Worm (Caenorhabditis elegans): ENCODE results near the gene Y105C5A.508.

The Y105C5A.508 gene

DNA sequence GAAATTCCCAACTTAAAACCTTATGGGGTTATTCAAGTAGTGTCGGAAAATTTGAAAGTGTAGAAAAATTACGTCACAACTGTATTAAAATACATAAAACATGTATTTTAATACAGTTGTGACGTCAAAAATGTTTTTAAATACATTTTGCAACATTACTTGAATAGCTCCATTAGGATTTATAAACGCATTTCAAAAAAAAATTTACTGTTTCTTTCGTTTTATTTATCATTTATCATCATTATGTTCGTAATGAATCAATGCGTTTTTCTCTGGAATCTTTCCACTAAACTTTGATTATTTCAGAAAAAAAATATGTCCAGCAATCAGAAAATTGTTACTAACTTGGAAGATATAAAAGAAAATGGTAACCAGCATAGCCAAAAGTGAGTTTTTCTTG lies at the start of gene Y105C5A.508:
Gene Y105C5A.508, plus strand, starts transcription at position 301 of the 400 bp plus-strand sequence.
- TF ChIP-seq ceh-13 (GFP tag; optimal IDR thresholded peaks at IDR 0.05) (no peak), tra-4 (tag; optimal IDR thresholded peaks at IDR 0.05) (no peak), ceh-36 (tag; optimal IDR thresholded peaks at IDR 0.05) (no peak), hmbx-1 (tag; optimal IDR thresholded peaks at IDR 0.05) (no peak), scrt-1 (GFP tag; IDR thresholded peaks at IDR 0.05) (no peak)

ce11 chrIV:15537338-15537737 lies 46.4 kb upstream of the Y105C5A.508 start:
- no peak for TF ChIP-seq sea-1 (GFP tag; conservative IDR thresholded peaks at IDR 0.05)
- no peak for TF ChIP-seq hmg-4 (GFP tag; optimal IDR thresholded peaks at IDR 0.05)
- TF ChIP-seq scrt-1 (GFP tag; IDR thresholded peaks at IDR 0.05), result no peak
- TF ChIP-seq hnd-1 (tag; optimal IDR thresholded peaks at IDR 0.05), result no peak
- TF ChIP-seq pes-1 (GFP tag; IDR thresholded peaks at IDR 0.05), result no peak
- TF ChIP-seq ama-1 (optimal IDR thresholded peaks at IDR 0.05), result no peak
- TF ChIP-seq B0310.2 (tag; optimal IDR thresholded peaks at IDR 0.05), result no peak

- TF ChIP-seq aly-1 (tag; optimal IDR thresholded peaks at IDR 0.05), result no peak
- TF ChIP-seq ceh-13 (GFP tag; optimal IDR thresholded peaks at IDR 0.05), result no peak
- no peak for TF ChIP-seq ets-7 (tag; optimal IDR thresholded peaks at IDR 0.05)
- no peak for TF ChIP-seq hmbx-1 (tag; optimal IDR thresholded peaks at IDR 0.05)
- no peak for TF ChIP-seq tbx-11 (GFP tag; IDR thresholded peaks at IDR 0.05)
- TF ChIP-seq tra-4 (tag; optimal IDR thresholded peaks at IDR 0.05), result no peak
- TF ChIP-seq ceh-36 (tag; optimal IDR thresholded peaks at IDR 0.05), result no peak
- no peak for TF ChIP-seq hnd-1 (tag; optimal IDR thresholded peaks at IDR 0.05)
- no peak for TF ChIP-seq pes-1 (GFP tag; IDR thresholded peaks at IDR 0.05)
- no peak for TF ChIP-seq ama-1 (optimal IDR thresholded peaks at IDR 0.05)
Observed at ce11 chrIV:15539447-15539994, 44.2 kb upstream of the Y105C5A.508 start, which contains the start of gene Y73F8A.35. Gene Y73F8A.35 (minus strand): TSS chrIV:15539944.

DNA sequence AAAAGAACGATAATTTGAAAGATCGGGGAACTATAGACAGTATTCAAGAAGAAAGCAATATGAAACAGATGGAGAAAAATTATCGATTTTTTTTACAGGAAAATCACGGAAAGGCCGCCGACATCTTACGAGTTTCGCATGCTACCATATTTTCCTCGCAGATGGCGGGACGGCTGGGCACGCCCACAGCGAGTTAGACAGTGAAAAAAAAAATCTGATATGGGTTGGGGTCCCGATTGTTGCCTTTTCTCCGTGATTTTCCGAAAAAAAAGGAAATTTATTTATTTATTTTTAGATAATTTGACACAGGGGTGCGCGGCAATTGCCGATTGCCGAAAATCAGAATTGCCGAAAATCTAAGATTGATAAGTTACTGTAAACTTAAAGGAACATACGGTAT lies 28.9 kb upstream of the Y105C5A.508 start:
- no peak for TF ChIP-seq hmbx-1 (tag; optimal IDR thresholded peaks at IDR 0.05)
- no peak for TF ChIP-seq flt-1 (GFP tag; IDR thresholded peaks at IDR 0.05)
- TF ChIP-seq hmg-4 (GFP tag; optimal IDR thresholded peaks at IDR 0.05), result no peak
- no peak for TF ChIP-seq ceh-13 (GFP tag; optimal IDR thresholded peaks at IDR 0.05)
- TF ChIP-seq B0310.2 (tag; optimal IDR thresholded peaks at IDR 0.05), result no peak
- no peak for TF ChIP-seq F13C5.2 (tag; optimal IDR thresholded peaks at IDR 0.05)
- TF ChIP-seq scrt-1 (GFP tag; IDR thresholded peaks at IDR 0.05), result no peak
- TF ChIP-seq aly-1 (tag; optimal IDR thresholded peaks at IDR 0.05), result no peak

DNA sequence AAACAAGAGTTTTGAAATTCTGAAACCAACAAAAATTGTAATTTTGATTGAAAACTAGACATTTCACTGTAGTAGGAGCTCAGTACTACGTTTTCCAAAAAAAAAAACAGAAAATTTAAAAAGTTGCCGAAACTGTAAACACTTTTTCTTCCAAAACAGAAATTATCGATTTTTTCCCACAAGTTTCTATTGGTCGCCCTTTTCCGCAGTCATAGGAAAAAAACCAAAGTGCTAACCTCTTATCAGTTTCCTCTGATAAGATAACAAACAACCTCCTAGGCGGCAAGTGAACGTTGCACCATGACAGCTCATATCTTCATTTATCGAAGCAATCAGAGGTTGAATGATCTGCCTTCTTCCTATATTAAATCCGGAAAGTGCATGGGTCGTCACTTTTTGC lies 24.7 kb upstream of the Y105C5A.508 start:
- TF ChIP-seq hnd-1 (tag; optimal IDR thresholded peaks at IDR 0.05) (no peak), tbx-11 (GFP tag; IDR thresholded peaks at IDR 0.05) (no peak), B0310.2 (tag; optimal IDR thresholded peaks at IDR 0.05) (no peak), hmbx-1 (tag; optimal IDR thresholded peaks at IDR 0.05) (no peak), scrt-1 (GFP tag; IDR thresholded peaks at IDR 0.05) (no peak), tbx-37 (GFP tag; conservative IDR thresholded peaks at IDR 0.05) (no peak), pes-1 (GFP tag; IDR thresholded peaks at IDR 0.05) (no peak), ceh-13 (GFP tag; optimal IDR thresholded peaks at IDR 0.05) (no peak), tra-4 (tag; optimal IDR thresholded peaks at IDR 0.05) (no peak), aly-1 (tag; optimal IDR thresholded peaks at IDR 0.05) (no peak)

ce11 chrIV:15561223-15561656 lies 22.5 kb upstream of the Y105C5A.508 start:
- TF ChIP-seq F13C5.2 (tag; optimal IDR thresholded peaks at IDR 0.05) (peak; percentile 61), pes-1 (GFP tag; IDR thresholded peaks at IDR 0.05) (0 out of 2 replicates have a peak, but pooled peaks have one; percentile 51), ets-7 (tag; optimal IDR thresholded peaks at IDR 0.05) (no peak)

DNA sequence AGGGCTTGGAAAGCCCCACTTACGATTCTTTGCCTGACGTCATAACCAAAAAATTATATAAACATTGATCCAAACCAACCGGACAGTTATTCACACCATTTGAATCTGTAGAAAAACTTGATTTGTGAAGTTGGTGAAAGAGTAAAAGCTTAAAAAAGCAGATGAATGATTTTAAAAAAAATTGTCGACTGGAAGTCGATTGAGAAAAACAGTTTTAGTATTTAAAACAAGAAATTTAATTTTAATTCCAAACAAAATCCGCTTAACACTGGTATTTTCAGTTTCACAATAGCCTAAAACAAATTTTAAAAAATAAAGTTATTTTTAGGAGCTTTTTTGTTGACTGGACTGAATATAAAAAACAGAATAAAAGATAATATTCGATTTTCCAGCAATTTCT lies 19.4 kb upstream of the Y105C5A.508 start, which contains the start of gene Y105C5A.1:
Gene Y105C5A.1, minus strand, starts transcription at position 101 of the 400 bp plus-strand sequence.
- TF ChIP-seq ama-1 (optimal IDR thresholded peaks at IDR 0.05), result no peak
- no peak for TF ChIP-seq tbx-37 (GFP tag; conservative IDR thresholded peaks at IDR 0.05)
- no peak for TF ChIP-seq tbx-11 (GFP tag; IDR thresholded peaks at IDR 0.05)
- TF ChIP-seq hnd-1 (tag; optimal IDR thresholded peaks at IDR 0.05), result no peak
- no peak for TF ChIP-seq F13C5.2 (tag; optimal IDR thresholded peaks at IDR 0.05)
- no peak for TF ChIP-seq ceh-36 (tag; optimal IDR thresholded peaks at IDR 0.05)
- no peak for TF ChIP-seq hmg-4 (GFP tag; optimal IDR thresholded peaks at IDR 0.05)
- no peak for TF ChIP-seq ets-7 (tag; optimal IDR thresholded peaks at IDR 0.05)
- no peak for TF ChIP-seq pes-1 (GFP tag; IDR thresholded peaks at IDR 0.05)
- TF ChIP-seq sea-1 (GFP tag; conservative IDR thresholded peaks at IDR 0.05), result no peak
- no peak for TF ChIP-seq hmbx-1 (tag; optimal IDR thresholded peaks at IDR 0.05)
- no peak for TF ChIP-seq tra-4 (tag; optimal IDR thresholded peaks at IDR 0.05)
- no peak for TF ChIP-seq aly-1 (tag; optimal IDR thresholded peaks at IDR 0.05)
- TF ChIP-seq B0310.2 (tag; optimal IDR thresholded peaks at IDR 0.05), result no peak
- no peak for TF ChIP-seq flt-1 (GFP tag; IDR thresholded peaks at IDR 0.05)
- no peak for TF ChIP-seq ceh-13 (GFP tag; optimal IDR thresholded peaks at IDR 0.05)
- TF ChIP-seq scrt-1 (GFP tag; IDR thresholded peaks at IDR 0.05), result no peak

DNA sequence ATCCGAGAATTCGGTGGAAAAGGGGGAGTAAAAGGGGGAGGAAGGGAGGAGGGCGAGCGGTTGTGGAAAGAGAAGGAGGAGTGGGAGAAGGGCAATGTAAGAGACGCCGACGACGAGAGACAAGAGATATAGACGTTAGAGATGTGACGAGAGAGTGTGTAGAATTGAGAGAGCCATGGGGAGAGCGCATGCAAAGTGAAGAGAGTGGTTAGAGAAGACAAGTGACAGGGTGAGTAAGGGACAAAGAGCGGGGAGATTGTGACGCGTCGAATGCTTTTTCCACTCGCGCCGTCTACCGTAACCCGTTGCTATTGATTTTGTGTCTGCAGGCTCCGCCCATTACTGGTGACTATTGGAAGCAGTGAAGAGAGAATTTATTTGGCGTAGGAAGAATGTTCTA lies 12.9 kb upstream of the Y105C5A.508 start:
- TF ChIP-seq aly-1 (tag; optimal IDR thresholded peaks at IDR 0.05), result no peak
- no peak for TF ChIP-seq ama-1 (optimal IDR thresholded peaks at IDR 0.05)
- no peak for TF ChIP-seq hmbx-1 (tag; optimal IDR thresholded peaks at IDR 0.05)
- TF ChIP-seq scrt-1 (GFP tag; IDR thresholded peaks at IDR 0.05), result no peak
- peak; percentile 48 for TF ChIP-seq F13C5.2 (tag; optimal IDR thresholded peaks at IDR 0.05)
- TF ChIP-seq flt-1 (GFP tag; IDR thresholded peaks at IDR 0.05), result no peak

All from whole organism, early embryonic.